Worm (Caenorhabditis elegans) whole organism, L1 larva: Measurements from ENCODE around the gene E01G6.2.

Experiments
- C34B4.2 ChIP-seq: sonication (generic microtip); optimal IDR thresholded peaks from 2 replicates; lab custom pipeline; 2017; ENCODE audit warnings: mild to moderate bottlenecking, missing genetic modification characterization, missing compliant biosample characterization
- blmp-1 ChIP-seq: fragments of 150-350 bp; optimal IDR thresholded peaks from 2 replicates; lab custom pipeline; 2014; ENCODE audit warnings: missing biosample characterization, missing genetic modification characterization
- ceh-63 ChIP-seq: fragments of 200-800 bp; sonication (Bioruptor generic); optimal IDR thresholded peaks from 2 replicates; lab custom pipeline; 2018; ENCODE audit warnings: mild to moderate bottlenecking, missing genetic modification characterization, missing compliant biosample characterization
- ces-1 ChIP-seq: fragments of 150-350 bp; optimal IDR thresholded peaks from 2 replicates; lab custom pipeline; 2014; ENCODE audit warnings: missing biosample characterization, missing genetic modification reagents, missing genetic modification characterization
- dsc-1 ChIP-seq: sonication (generic microtip); optimal IDR thresholded peaks from 2 replicates; lab custom pipeline; 2016; ENCODE audit warnings: mild to moderate bottlenecking, missing genetic modification characterization, missing compliant biosample characterization
- efl-1 ChIP-seq, 4 experiments: fragments of 150-350 bp; optimal IDR thresholded peaks in 3 of 4; peaks in 1 of 4; 1 replicate in 1 of 4; 2 replicates in 3 of 4; lab custom pipeline; 2014; ENCODE audit warnings: missing biosample characterization in 2 of 4, missing genetic modification characterization in 2 of 4, missing genetic modification reagents in 2 of 4
- efl-3 ChIP-seq: fragments of 200-800 bp; sonication (Bioruptor generic); optimal IDR thresholded peaks from 2 replicates; lab custom pipeline; 2018; ENCODE audit warnings: mild to moderate bottlenecking, missing genetic modification characterization, missing compliant biosample characterization
- grh-1 ChIP-seq: fragments of 200-800 bp; sonication (Bioruptor generic); IDR thresholded peaks from 2 replicates; pipeline ENCODE4 v1.3.6; 2022; ENCODE audit warnings: missing genetic modification reagents, missing genetic modification characterization, missing compliant biosample characterization
- hlh-17 ChIP-seq: fragments of 200-800 bp; sonication (Bioruptor generic); optimal IDR thresholded peaks from 2 replicates; lab custom pipeline; 2018; ENCODE audit warnings: missing genetic modification characterization, mild to moderate bottlenecking, missing compliant biosample characterization, moderate library complexity, borderline replicate concordance
- hlh-4 ChIP-seq: sonication (generic microtip); optimal IDR thresholded peaks from 2 replicates; lab custom pipeline; 2016; ENCODE audit warnings: mild to moderate bottlenecking, missing genetic modification characterization, missing compliant biosample characterization
- isw-1 ChIP-seq: fragments of 200-800 bp; sonication (Bioruptor generic); IDR thresholded peaks from 2 replicates; pipeline ENCODE4 v1.3.6; 2022; ENCODE audit warnings: missing genetic modification characterization, missing compliant biosample characterization
- lir-3 ChIP-seq: sonication (generic microtip); optimal IDR thresholded peaks from 2 replicates; lab custom pipeline; 2016; ENCODE audit warnings: mild to moderate bottlenecking, missing genetic modification characterization, moderate library complexity, missing compliant biosample characterization; ENCODE audit not compliant: poor library complexity
- lsy-2 ChIP-seq, 2 experiments: fragments of 150-350 bp; optimal IDR thresholded peaks; 2 replicates each; lab custom pipeline; 2014; ENCODE audit warnings: missing biosample characterization in 2 of 2, missing genetic modification characterization in 2 of 2
- mab-9 ChIP-seq: fragments of 200-800 bp; sonication (Bioruptor generic); IDR thresholded peaks from 2 replicates; pipeline ENCODE4 v1.3.6; 2022; ENCODE audit warnings: missing genetic modification reagents, missing genetic modification characterization, missing compliant biosample characterization
- mdl-1 ChIP-seq, 2 experiments: fragments of 150-350 bp; optimal IDR thresholded peaks; 2 replicates each; lab custom pipeline; 2014 to 2017; ENCODE audit warnings: missing biosample characterization in 2 of 2, missing genetic modification characterization in 2 of 2, inconsistent platforms in 1 of 2
- nhr-11 ChIP-seq: fragments of 150-350 bp; optimal IDR thresholded peaks from 2 replicates; lab custom pipeline; 2014; ENCODE audit warnings: missing biosample characterization, missing genetic modification characterization
- nhr-71 ChIP-seq: sonication (generic microtip); optimal IDR thresholded peaks from 2 replicates; lab custom pipeline; 2016; ENCODE audit warnings: mild to moderate bottlenecking, missing genetic modification characterization, moderate library complexity, missing compliant biosample characterization
- nhr-76 ChIP-seq: sonication (generic microtip); optimal IDR thresholded peaks from 2 replicates; lab custom pipeline; 2017; ENCODE audit warnings: missing biosample characterization, missing genetic modification characterization
- nhr-84 ChIP-seq: sonication (generic microtip); optimal IDR thresholded peaks from 2 replicates; lab custom pipeline; 2017; ENCODE audit warnings: missing biosample characterization, missing genetic modification characterization
- nhr-90 ChIP-seq: sonication (generic microtip); optimal IDR thresholded peaks from 2 replicates; lab custom pipeline; 2016; ENCODE audit warnings: mild to moderate bottlenecking, missing genetic modification characterization, missing compliant biosample characterization; ENCODE audit not compliant: poor library complexity
- pax-3 ChIP-seq: fragments of 200-800 bp; sonication (Bioruptor generic); optimal IDR thresholded peaks from 2 replicates; lab custom pipeline; 2018; ENCODE audit warnings: mild to moderate bottlenecking, missing genetic modification characterization, moderate library complexity, missing compliant biosample characterization
- rnt-1 ChIP-seq: sonication (generic microtip); optimal IDR thresholded peaks from 2 replicates; lab custom pipeline; 2016; ENCODE audit warnings: mild to moderate bottlenecking, missing genetic modification characterization, moderate library complexity, missing compliant biosample characterization
- skn-1 ChIP-seq: fragments of 150-350 bp; optimal IDR thresholded peaks from 2 replicates; lab custom pipeline; 2014; ENCODE audit warnings: missing biosample characterization, missing genetic modification characterization
- sox-4 ChIP-seq: sonication (generic microtip); optimal IDR thresholded peaks from 2 replicates; lab custom pipeline; 2016; ENCODE audit warnings: missing genetic modification characterization, missing compliant biosample characterization
- sptf-1 ChIP-seq: fragments of 150-350 bp; optimal IDR thresholded peaks from 2 replicates; lab custom pipeline; 2014; ENCODE audit warnings: missing biosample characterization, missing genetic modification characterization
- swsn-7 ChIP-seq: sonication (generic microtip); optimal IDR thresholded peaks from 2 replicates; lab custom pipeline; 2016; ENCODE audit warnings: missing genetic modification characterization, missing compliant biosample characterization
- tbx-2 ChIP-seq: sonication (generic microtip); optimal IDR thresholded peaks from 2 replicates; lab custom pipeline; 2016; ENCODE audit warnings: missing genetic modification characterization, missing compliant biosample characterization
- unc-130 ChIP-seq: fragments of 150-350 bp; optimal IDR thresholded peaks from 2 replicates; lab custom pipeline; 2017; ENCODE audit warnings: missing biosample characterization, missing genetic modification characterization, inconsistent platforms
- unc-30 ChIP-seq: sonication (generic microtip); optimal IDR thresholded peaks from 2 replicates; lab custom pipeline; 2017; ENCODE audit warnings: missing biosample characterization, missing genetic modification characterization
- unc-86 ChIP-seq: sonication (generic microtip); optimal IDR thresholded peaks from 2 replicates; lab custom pipeline; 2016; ENCODE audit warnings: missing genetic modification characterization, missing compliant biosample characterization
- vab-15 ChIP-seq: sonication (generic microtip); optimal IDR thresholded peaks from 2 replicates; lab custom pipeline; 2017; ENCODE audit warnings: missing genotype, mild to moderate bottlenecking, missing genetic modification characterization, missing compliant biosample characterization
- xbp-1 ChIP-seq: sonication (generic microtip); optimal IDR thresholded peaks from 2 replicates; lab custom pipeline; 2016; ENCODE audit warnings: missing genetic modification characterization, missing compliant biosample characterization
- zag-1 ChIP-seq: fragments of 150-350 bp; optimal IDR thresholded peaks from 2 replicates; lab custom pipeline; 2014; ENCODE audit warnings: missing biosample characterization, missing genetic modification characterization
- ztf-11 ChIP-seq, 2 experiments: sonication (generic microtip); optimal IDR thresholded peaks; 2 replicates each; lab custom pipeline; 2016 to 2017; ENCODE audit warnings: missing genetic modification characterization in 2 of 2, missing biosample characterization in 1 of 2, missing compliant biosample characterization in 1 of 2
- ztf-4 ChIP-seq: fragments of 150-350 bp; optimal IDR thresholded peaks from 2 replicates; lab custom pipeline; 2014; ENCODE audit warnings: missing biosample characterization, missing genetic modification characterization

The E01G6.2 gene

ce11 chrX:12284161-12284560 lies 27.7 kb downstream of the E01G6.2 start:
- TF ChIP-seq grh-1 (no peak), nhr-71 (no peak), mab-9 (GFP tag; lab: Robert Waterston, UW) (no peak), pax-3 (tag; lab: Kevin White, UChicago) (no peak), rnt-1 (tag; lab: Kevin White, UChicago) (no peak), efl-1 (optimal IDR thresholded peaks at IDR 0.05; lab: Kevin White, UChicago) (no peak), efl-1 (GFP tag; optimal IDR thresholded peaks at IDR 0.05 in 1 of 2; lab: Kevin White, UChicago) (no peak), blmp-1 (tag; lab: Kevin White, UChicago) (no peak)

- TF ChIP-seq nhr-84 (tag; lab: Kevin White, UChicago) (no peak), nhr-11 (tag; lab: Kevin White, UChicago) (no peak), sptf-1 (no peak), ces-1 (GFP tag; lab: Kevin White, UChicago) (no peak), vab-15 (tag; lab: Kevin White, UChicago) (no peak), unc-30 (tag; lab: Kevin White, UChicago) (no peak)
Measured at ce11 chrX:12285496-12285895, 29.1 kb downstream of the E01G6.2 start, which contains the start of gene lips-2. Gene lips-2, plus strand, starts transcription at chrX:12285796.

ce11 chrX:12288254-12288653 lies 31.8 kb downstream of the E01G6.2 start, which contains the start of gene C04B4.5:
Gene C04B4.5, minus strand, starts transcription at chrX:12288354.
- TF ChIP-seq unc-86: no peak
- no peak for TF ChIP-seq mdl-1 (tag; optimal IDR thresholded peaks at IDR 0.05; lab: Kevin White, UChicago)
- no peak for TF ChIP-seq grh-1
- TF ChIP-seq hlh-4: no peak
- no peak for TF ChIP-seq hlh-17 (GFP tag; lab: Kevin White, UChicago)
- TF ChIP-seq unc-130: no peak
- no peak for TF ChIP-seq lir-3 (tag; lab: Kevin White, UChicago)
- TF ChIP-seq tbx-2 (tag; lab: Kevin White, UChicago): no peak
- TF ChIP-seq ceh-63: no peak
- TF ChIP-seq efl-1 (optimal IDR thresholded peaks at IDR 0.05; lab: Kevin White, UChicago): no peak
- no peak for TF ChIP-seq efl-1 (GFP tag; optimal IDR thresholded peaks at IDR 0.05 in 1 of 2; lab: Kevin White, UChicago)
- TF ChIP-seq ztf-4 (tag; lab: Kevin White, UChicago): no peak
- TF ChIP-seq vab-15 (tag; lab: Kevin White, UChicago): no peak
- no peak for TF ChIP-seq C34B4.2 (tag; lab: Kevin White, UChicago)
- no peak for TF ChIP-seq lsy-2 (tag; optimal IDR thresholded peaks at IDR 0.05; lab: Kevin White, UChicago)

- no peak for TF ChIP-seq sox-4 (tag; lab: Kevin White, UChicago)
- no peak for TF ChIP-seq nhr-90 (tag; lab: Kevin White, UChicago)
- no peak for TF ChIP-seq nhr-71
- no peak for TF ChIP-seq hlh-17 (GFP tag; lab: Kevin White, UChicago)
- TF ChIP-seq efl-3 (GFP tag; lab: Kevin White, UChicago): no peak
- TF ChIP-seq xbp-1: no peak
- TF ChIP-seq dsc-1 (tag; lab: Kevin White, UChicago): no peak
- TF ChIP-seq nhr-76 (tag; lab: Kevin White, UChicago): no peak
- no peak for TF ChIP-seq zag-1
- no peak for TF ChIP-seq swsn-7
- TF ChIP-seq skn-1 (tag; lab: Kevin White, UChicago): no peak
- TF ChIP-seq nhr-11 (tag; lab: Kevin White, UChicago): no peak
- no peak for TF ChIP-seq isw-1 (GFP tag; lab: Robert Waterston, UW)
- no peak for TF ChIP-seq blmp-1 (tag; lab: Kevin White, UChicago)
- no peak for TF ChIP-seq vab-15 (tag; lab: Kevin White, UChicago)
Measured at ce11 chrX:12290539-12290938, 34.1 kb downstream of the E01G6.2 start, which contains the start of gene C04B4.4. Gene C04B4.4, plus strand, starts transcription at chrX:12290839.

ce11 chrX:12294263-12294662 lies 37.8 kb downstream of the E01G6.2 start, which contains the start of gene W06D11.1:
Gene W06D11.1, plus strand, starts transcription at chrX:12294563.
- TF ChIP-seq nhr-71: no peak
- TF ChIP-seq ces-1 (GFP tag; lab: Kevin White, UChicago): no peak
- no peak for TF ChIP-seq ztf-11 (tag; optimal IDR thresholded peaks at IDR 0.05; lab: Kevin White, UChicago)
- TF ChIP-seq, all 84 proteins: peak for 0
